Worm (Caenorhabditis elegans) whole organism, L4/young adult: ENCODE results near the gene fig-1.

Experiments
- W03F9.2 ChIP-seq: fragments of 150-350 bp; optimal IDR thresholded peaks from 2 replicates; lab custom pipeline; 2014; ENCODE audit warnings: missing biosample characterization, missing genetic modification characterization
- dao-5 ChIP-seq: sonication (generic microtip); optimal IDR thresholded peaks from 2 replicates; lab custom pipeline; 2016; ENCODE audit warnings: missing genotype, missing genetic modification characterization, moderate library complexity, missing compliant biosample characterization
- him-1 ChIP-seq: sonication (generic microtip); optimal IDR thresholded peaks from 2 replicates; lab custom pipeline; 2016; ENCODE audit warnings: missing genotype, missing genetic modification reagents, missing genetic modification characterization, missing compliant biosample characterization

DNA sequence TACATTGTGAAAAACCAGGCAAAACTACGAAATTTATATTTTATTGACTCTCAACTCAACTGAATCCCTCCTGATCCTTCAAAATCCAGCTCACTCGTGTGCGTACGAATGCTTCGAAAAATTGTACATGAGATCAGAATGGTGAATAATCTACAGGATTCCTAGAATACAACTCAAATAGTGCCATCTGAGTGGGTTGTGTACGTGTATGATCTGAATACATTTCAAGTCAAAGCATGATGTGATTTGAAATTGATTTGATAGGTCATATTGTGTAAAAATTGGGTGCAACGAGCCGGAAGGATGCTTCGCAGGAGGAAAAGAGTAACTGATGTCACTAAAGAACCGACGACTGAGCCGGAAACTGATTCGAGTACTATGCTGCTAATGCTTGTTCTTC is 29.8 kb upstream of the fig-1 start:
- TF ChIP-seq dao-5 (tag; lab: Kevin White, UChicago) (no peak), him-1 (tag; lab: Kevin White, UChicago) (no peak), W03F9.2 (no peak)
